Worm (Caenorhabditis elegans) whole organism, L4 larva: ENCODE measurements around the gene srh-276.

Experiments
- ZK546.5 ChIP-seq, 2 experiments: sonication (generic microtip); optimal IDR thresholded peaks; 2 replicates each; lab custom pipeline; 2017; ENCODE audit warnings: missing biosample characterization in 2 of 2, missing genetic modification characterization in 2 of 2
- ceh-82 ChIP-seq: sonication (generic microtip); optimal IDR thresholded peaks from 2 replicates; lab custom pipeline; 2017; ENCODE audit warnings: missing biosample characterization, missing genetic modification characterization
- daf-12 ChIP-seq: fragments of 150-350 bp; optimal IDR thresholded peaks from 2 replicates; lab custom pipeline; 2014; ENCODE audit warnings: missing biosample characterization, missing genetic modification reagents, missing genetic modification characterization
- hmg-1.1 ChIP-seq: fragments of 200-800 bp; sonication (Bioruptor generic); IDR thresholded peaks from 2 replicates; pipeline ENCODE4 v1.3.6; 2022; ENCODE audit warnings: missing genetic modification reagents, missing genetic modification characterization, missing compliant biosample characterization
- lin-13 ChIP-seq: fragments of 150-350 bp; optimal IDR thresholded peaks from 2 replicates; lab custom pipeline; 2014; ENCODE audit warnings: missing biosample characterization, missing genetic modification reagents, missing genetic modification characterization
- lin-15B ChIP-seq: fragments of 150-350 bp; sonication (generic microtip); optimal IDR thresholded peaks from 3 replicates; lab custom pipeline; 2014; ENCODE audit warnings: missing biosample characterization, missing genetic modification characterization
- lsy-2 ChIP-seq, 2 experiments: fragments of 150-350 bp in 1 of 2; sonication (generic microtip) in 1 of 2; optimal IDR thresholded peaks; 2 replicates each; lab custom pipeline; 2014 to 2017; ENCODE audit warnings: missing biosample characterization in 2 of 2, missing genetic modification characterization in 2 of 2
- tra-1 ChIP-seq: fragments of 200-800 bp; sonication (Bioruptor generic); IDR thresholded peaks from 2 replicates; pipeline ENCODE4 v1.3.6; 2022; ENCODE audit warnings: missing genetic modification reagents, missing genetic modification characterization, missing compliant biosample characterization

DNA sequence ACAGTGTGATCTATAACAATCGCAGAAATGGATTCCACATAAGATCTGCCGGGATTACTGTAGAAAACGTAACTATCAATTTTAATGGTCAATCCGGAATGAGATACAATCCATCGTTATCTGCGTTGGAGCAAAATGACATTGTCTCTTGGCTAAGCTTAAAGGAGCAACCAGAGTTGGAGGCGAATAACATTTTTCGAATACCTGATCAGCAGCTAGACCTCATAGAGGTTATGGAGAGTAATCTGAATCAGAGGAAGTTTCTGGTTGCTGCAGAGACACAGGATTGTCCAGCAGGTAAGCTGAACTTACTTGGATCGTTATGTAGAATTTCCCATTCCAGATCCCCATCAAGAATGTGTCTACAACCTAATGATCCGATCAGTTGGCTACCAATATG is 25.6 kb upstream of the srh-276 start:
- no peak for TF ChIP-seq ceh-82
- no peak for TF ChIP-seq daf-12
- TF ChIP-seq lsy-2 (tag; optimal IDR thresholded peaks at IDR 0.05; lab: Kevin White, UChicago): no peak
- TF ChIP-seq lin-15B (tag; lab: Kevin White, UChicago): no peak
- TF ChIP-seq lin-13: no peak
- no peak for TF ChIP-seq ZK546.5 (tag; optimal IDR thresholded peaks at IDR 0.05; lab: Kevin White, UChicago)
- no peak for TF ChIP-seq tra-1 (GFP tag; lab: Robert Waterston, UW)
- TF ChIP-seq hmg-1.1 (GFP tag; lab: Robert Waterston, UW): no peak
